Worm (Caenorhabditis elegans) whole organism, L4 larva: ENCODE data around the gene lis-1.

ENCODE experiments used
- D1046.2 ChIP-seq: fragments of 200-800 bp; sonication (Bioruptor generic); IDR thresholded peaks from 2 replicates; pipeline ENCODE4 v1.3.6; 2022; ENCODE audit warnings: missing genetic modification characterization, missing compliant biosample characterization
- F10B5.3 ChIP-seq: sonication (generic microtip); optimal IDR thresholded peaks from 2 replicates; lab custom pipeline; 2016; ENCODE audit warnings: mild to moderate bottlenecking, missing genetic modification characterization, missing compliant biosample characterization
- F26F4.8 ChIP-seq: fragments of 200-800 bp; sonication (Bioruptor generic); conservative IDR thresholded peaks from 2 replicates; pipeline ENCODE4 v1.3.6; 2022; ENCODE audit warnings: missing genetic modification characterization, missing compliant biosample characterization
- T26A8.4 ChIP-seq: fragments of 200-800 bp; sonication (Bioruptor generic); IDR thresholded peaks from 2 replicates; pipeline ENCODE4 v1.3.6; 2022; ENCODE audit warnings: missing genetic modification characterization, missing compliant biosample characterization
- Y105C5A.15 ChIP-seq: fragments of 200-800 bp; sonication (Bioruptor generic); IDR thresholded peaks from 2 replicates; pipeline ENCODE4 v1.3.6; 2022; ENCODE audit warnings: missing genetic modification characterization, missing compliant biosample characterization
- Y75B8A.6 ChIP-seq: fragments of 200-800 bp; sonication (Bioruptor generic); IDR thresholded peaks from 2 replicates; pipeline ENCODE4 v1.3.6; 2022; ENCODE audit warnings: missing genetic modification reagents, missing genetic modification characterization, missing compliant biosample characterization
- ZK337.2 ChIP-seq: fragments of 200-800 bp; sonication (Bioruptor generic); IDR thresholded peaks from 2 replicates; pipeline ENCODE4 v1.3.6; 2022; ENCODE audit warnings: missing genetic modification reagents, missing genetic modification characterization, missing compliant biosample characterization
- aha-1 ChIP-seq: fragments of 150-350 bp; peaks from one replicate; lab custom pipeline; 2014; ENCODE audit warnings: missing biosample characterization, missing genetic modification characterization
- arid-1 ChIP-seq: fragments of 200-800 bp; sonication (Bioruptor generic); conservative IDR thresholded peaks from 2 replicates; pipeline ENCODE4 v1.3.6; 2022; ENCODE audit warnings: missing genetic modification reagents, missing genetic modification characterization, missing compliant biosample characterization
- ceh-28 ChIP-seq: fragments of 150-350 bp; optimal IDR thresholded peaks from 2 replicates; lab custom pipeline; 2014; ENCODE audit warnings: missing biosample characterization, missing genetic modification reagents, missing genetic modification characterization
- ceh-32 ChIP-seq: sonication (generic microtip); optimal IDR thresholded peaks from 2 replicates; lab custom pipeline; 2016; ENCODE audit warnings: mild to moderate bottlenecking, missing genetic modification characterization, missing compliant biosample characterization; ENCODE audit not compliant: poor library complexity
- ceh-44 ChIP-seq: fragments of 200-800 bp; sonication (Bioruptor generic); IDR thresholded peaks from 2 replicates; pipeline ENCODE4 v1.3.6; 2022; ENCODE audit warnings: missing genetic modification reagents, missing genetic modification characterization, missing compliant biosample characterization
- cey-2 ChIP-seq: sonication (generic microtip); optimal IDR thresholded peaks from 3 replicates; lab custom pipeline; 2017; ENCODE audit warnings: missing genetic modification characterization, mild to moderate bottlenecking, missing compliant biosample characterization, antibody characterized with exemption, borderline replicate concordance; ENCODE audit not compliant: insufficient read depth
- ctbp-1 ChIP-seq: fragments of 200-800 bp; sonication (Bioruptor generic); IDR thresholded peaks from 2 replicates; pipeline ENCODE4 v1.3.6; 2022; ENCODE audit warnings: missing genetic modification reagents, missing genetic modification characterization, missing compliant biosample characterization
- daf-12 ChIP-seq: fragments of 150-350 bp; optimal IDR thresholded peaks from 2 replicates; lab custom pipeline; 2014; ENCODE audit warnings: missing biosample characterization, missing genetic modification reagents, missing genetic modification characterization
- daf-8 ChIP-seq: fragments of 200-800 bp; sonication (Bioruptor generic); IDR thresholded peaks from 2 replicates; pipeline ENCODE4 v1.3.6; 2022; ENCODE audit warnings: missing genetic modification characterization, missing compliant biosample characterization
- dve-1 ChIP-seq: sonication (generic microtip); optimal IDR thresholded peaks from 2 replicates; lab custom pipeline; 2017; ENCODE audit warnings: antibody characterized with exemption, mild to moderate bottlenecking, missing genetic modification characterization, missing compliant biosample characterization; ENCODE audit not compliant: insufficient read depth
- egl-27 ChIP-seq: sonication (generic microtip); optimal IDR thresholded peaks from 3 replicates; lab custom pipeline; 2017; ENCODE audit warnings: missing biosample characterization, missing genetic modification reagents, missing genetic modification characterization
- egl-43 ChIP-seq: fragments of 200-800 bp; sonication (Bioruptor generic); IDR thresholded peaks from 2 replicates; pipeline ENCODE4 v1.3.6; 2022; ENCODE audit warnings: missing genetic modification reagents, missing genetic modification characterization, missing compliant biosample characterization
- fkh-10 ChIP-seq: fragments of 150-350 bp; optimal IDR thresholded peaks from 2 replicates; lab custom pipeline; 2014; ENCODE audit warnings: missing biosample characterization, missing genetic modification reagents, missing genetic modification characterization
- jun-1 ChIP-seq: fragments of 150-350 bp; optimal IDR thresholded peaks from 2 replicates; lab custom pipeline; 2014; ENCODE audit warnings: missing biosample characterization, missing genetic modification reagents, missing genetic modification characterization
- lin-13 ChIP-seq: fragments of 150-350 bp; optimal IDR thresholded peaks from 2 replicates; lab custom pipeline; 2014; ENCODE audit warnings: missing biosample characterization, missing genetic modification reagents, missing genetic modification characterization
- lin-29 ChIP-seq: fragments of 200-800 bp; sonication (Bioruptor generic); IDR thresholded peaks from 2 replicates; pipeline ENCODE4 v1.3.6; 2022; ENCODE audit warnings: missing genetic modification reagents, missing genetic modification characterization, missing compliant biosample characterization
- lin-38 ChIP-seq: fragments of 200-800 bp; sonication (Bioruptor generic); IDR thresholded peaks from 2 replicates; pipeline ENCODE4 v1.3.6; 2022; ENCODE audit warnings: missing genetic modification reagents, missing genetic modification characterization, missing compliant biosample characterization
- lin-39 ChIP-seq: fragments of 150-350 bp; optimal IDR thresholded peaks from 2 replicates; lab custom pipeline; 2014; ENCODE audit warnings: missing biosample characterization, missing genetic modification reagents, missing genetic modification characterization
- lir-3 ChIP-seq: sonication (generic microtip); optimal IDR thresholded peaks from 2 replicates; lab custom pipeline; 2016; ENCODE audit warnings: mild to moderate bottlenecking, missing genetic modification characterization, missing compliant biosample characterization
- mdl-1 ChIP-seq, 2 experiments: fragments of 150-350 bp in 1 of 2; sonication (generic microtip) in 1 of 2; optimal IDR thresholded peaks; 2 replicates each; lab custom pipeline; 2014 to 2017; ENCODE audit warnings: missing biosample characterization in 2 of 2, missing genetic modification characterization in 2 of 2
- mes-2 ChIP-seq: sonication (generic microtip); optimal IDR thresholded peaks from 2 replicates; lab custom pipeline; 2016; ENCODE audit warnings: missing genotype, mild to moderate bottlenecking, missing genetic modification characterization, missing compliant biosample characterization; ENCODE audit not compliant: poor library complexity, severe bottlenecking
- nhr-237 ChIP-seq: sonication (generic microtip); optimal IDR thresholded peaks from 2 replicates; lab custom pipeline; 2017; ENCODE audit warnings: missing biosample characterization, missing genetic modification characterization
- nhr-41 ChIP-seq: fragments of 200-800 bp; sonication (Bioruptor generic); IDR thresholded peaks from 2 replicates; pipeline ENCODE4 v1.3.6; 2022; ENCODE audit warnings: missing genetic modification reagents, missing genetic modification characterization, missing compliant biosample characterization
- nhr-6 ChIP-seq: fragments of 150-350 bp; optimal IDR thresholded peaks from 2 replicates; lab custom pipeline; 2014; ENCODE audit warnings: missing biosample characterization, missing genetic modification characterization
- nhr-76 ChIP-seq: fragments of 150-350 bp; optimal IDR thresholded peaks from 2 replicates; lab custom pipeline; 2014; ENCODE audit warnings: missing biosample characterization, missing genetic modification characterization
- nhr-77 ChIP-seq: fragments of 150-350 bp; optimal IDR thresholded peaks from 2 replicates; lab custom pipeline; 2014; ENCODE audit warnings: missing biosample characterization, missing genetic modification characterization
- pha-4 ChIP-seq, 2 experiments: fragments of 150-350 bp in 1 of 2; fragments of 200-800 bp in 1 of 2; sonication (Bioruptor generic) in 1 of 2; IDR thresholded peaks in 1 of 2; optimal IDR thresholded peaks in 1 of 2; 2 replicates each; pipeline versions ENCODE4 v1.3.6 to Lab custom; 2014 to 2022; ENCODE audit warnings: missing genetic modification characterization in 2 of 2, missing genetic modification reagents in 2 of 2, missing biosample characterization in 1 of 2, missing compliant biosample characterization in 1 of 2
- php-3 ChIP-seq: fragments of 200-800 bp; sonication (Bioruptor generic); IDR thresholded peaks from 2 replicates; pipeline ENCODE4 v1.3.6; 2022; ENCODE audit warnings: missing genetic modification reagents, missing genetic modification characterization, missing compliant biosample characterization
- pqm-1 ChIP-seq: sonication (generic microtip); optimal IDR thresholded peaks from 2 replicates; lab custom pipeline; 2017; ENCODE audit warnings: missing biosample characterization, missing genetic modification characterization
- saeg-2 ChIP-seq: fragments of 200-800 bp; sonication (Bioruptor generic); IDR thresholded peaks from 2 replicates; pipeline ENCODE4 v1.3.6; 2022; ENCODE audit warnings: missing genetic modification reagents, missing genetic modification characterization, missing compliant biosample characterization
- sdz-12 ChIP-seq: fragments of 200-800 bp; sonication (Bioruptor generic); optimal IDR thresholded peaks from 2 replicates; lab custom pipeline; 2018; ENCODE audit warnings: mild to moderate bottlenecking, missing genetic modification characterization, missing compliant biosample characterization
- set-16 ChIP-seq: fragments of 200-800 bp; sonication (Bioruptor generic); IDR thresholded peaks from 2 replicates; pipeline ENCODE4 v1.3.6; 2022; ENCODE audit warnings: missing genetic modification reagents, missing genetic modification characterization, missing compliant biosample characterization
- skn-1 ChIP-seq: fragments of 150-350 bp; optimal IDR thresholded peaks from 2 replicates; lab custom pipeline; 2014; ENCODE audit warnings: missing biosample characterization, missing genetic modification characterization
- snpc-1.2 ChIP-seq: fragments of 200-800 bp; sonication (Bioruptor generic); IDR thresholded peaks from 2 replicates; pipeline ENCODE4 v1.3.6; 2022; ENCODE audit warnings: missing genetic modification reagents, missing genetic modification characterization, missing compliant biosample characterization
- spr-1 ChIP-seq: sonication (generic microtip); optimal IDR thresholded peaks from 2 replicates; lab custom pipeline; 2016; ENCODE audit warnings: mild to moderate bottlenecking, missing genetic modification characterization, missing compliant biosample characterization
- tag-97 ChIP-seq: fragments of 200-800 bp; sonication (Bioruptor generic); IDR thresholded peaks from 2 replicates; pipeline ENCODE4 v1.3.6; 2022; ENCODE audit warnings: missing genetic modification characterization, missing compliant biosample characterization
- unc-130 ChIP-seq: sonication (generic microtip); optimal IDR thresholded peaks from 2 replicates; lab custom pipeline; 2016; ENCODE audit warnings: missing genetic modification reagents, missing genetic modification characterization, missing compliant biosample characterization
- vab-7 ChIP-seq: fragments of 200-800 bp; sonication (Bioruptor generic); IDR thresholded peaks from 2 replicates; pipeline ENCODE4 v1.3.6; 2022; ENCODE audit warnings: missing genetic modification reagents, missing genetic modification characterization, missing compliant biosample characterization
- zag-1 ChIP-seq: fragments of 150-350 bp; optimal IDR thresholded peaks from 2 replicates; lab custom pipeline; 2014; ENCODE audit warnings: missing biosample characterization, missing genetic modification characterization
- zfp-3 ChIP-seq: fragments of 200-800 bp; sonication (Bioruptor generic); conservative IDR thresholded peaks from 2 replicates; pipeline ENCODE4 v1.3.6; 2022; ENCODE audit warnings: missing genetic modification reagents, missing genetic modification characterization, missing compliant biosample characterization
- zip-2 ChIP-seq: fragments of 150-350 bp; optimal IDR thresholded peaks from 2 replicates; lab custom pipeline; 2014; ENCODE audit warnings: missing biosample characterization, missing genetic modification characterization

Gene lis-1

DNA sequence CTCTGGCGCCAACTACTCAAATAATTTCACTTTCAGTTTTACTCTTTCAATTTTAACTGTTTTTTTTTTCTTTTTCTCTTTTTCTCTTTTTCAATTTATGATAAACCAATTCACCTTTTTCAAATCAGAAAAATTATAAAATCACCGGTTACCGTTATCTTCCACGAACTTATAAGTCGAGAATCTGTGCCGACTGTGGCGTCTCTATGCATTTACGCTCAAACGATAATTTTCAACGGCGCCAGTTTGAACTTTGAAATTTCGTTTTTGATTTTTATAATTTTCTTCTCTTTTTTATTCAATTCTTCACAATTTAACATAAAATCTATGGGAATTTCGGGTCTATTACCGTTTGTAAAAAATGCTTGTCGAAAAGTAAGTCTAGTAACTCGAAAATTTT, 46.9 kb upstream of the lis-1 start, which contains the start of gene exo-1 (continued):
- no peak for TF ChIP-seq ZK337.2
- no peak for TF ChIP-seq lin-39 (tag; lab: Kevin White, UChicago)
- no peak for TF ChIP-seq zip-2 (tag; lab: Kevin White, UChicago)
- no peak for TF ChIP-seq php-3 (GFP tag; lab: Robert Waterston, UW)
- no peak for TF ChIP-seq T26A8.4 (GFP tag; lab: Robert Waterston, UW)
- peak; percentile 25 for TF ChIP-seq lin-13 (GFP tag; lab: Kevin White, UChicago)
- no peak for TF ChIP-seq set-16 (GFP tag; lab: Robert Waterston, UW)
- TF ChIP-seq D1046.2, result 0 out of 2 replicates have a peak, but pooled peaks have one; percentile 20
- TF ChIP-seq pqm-1, result peak; percentile 52
- no peak for TF ChIP-seq Y75B8A.6 (GFP tag; lab: Robert Waterston, UW)
- no peak for TF ChIP-seq Y105C5A.15 (GFP tag; lab: Robert Waterston, UW)
- TF ChIP-seq sdz-12 (GFP tag; lab: Kevin White, UChicago), result no peak
- peak; percentile 94 for TF ChIP-seq nhr-77 (tag; lab: Kevin White, UChicago)
- peak; percentile 87 for TF ChIP-seq unc-130 (GFP tag; lab: Kevin White, UChicago)
- TF ChIP-seq lin-29, result no peak
- TF ChIP-seq daf-8 (GFP tag; lab: Robert Waterston, UW), result no peak
- no peak for TF ChIP-seq cey-2
- no peak for TF ChIP-seq daf-12 (tag; lab: Kevin White, UChicago)
- no peak for TF ChIP-seq fkh-10 (GFP tag; lab: Kevin White, UChicago)
- 0 out of 2 replicates have a peak, but pooled peaks have one; percentile 29 for TF ChIP-seq ceh-44 (GFP tag; lab: Robert Waterston, UW)
- TF ChIP-seq mes-2 (tag; lab: Kevin White, UChicago), result peak; percentile 96
- TF ChIP-seq aha-1 (tag; lab: Kevin White, UChicago), result no peak
- no peak for TF ChIP-seq arid-1 (GFP tag; lab: Robert Waterston, UW)
- TF ChIP-seq, all 104 proteins: peak for 18

DNA sequence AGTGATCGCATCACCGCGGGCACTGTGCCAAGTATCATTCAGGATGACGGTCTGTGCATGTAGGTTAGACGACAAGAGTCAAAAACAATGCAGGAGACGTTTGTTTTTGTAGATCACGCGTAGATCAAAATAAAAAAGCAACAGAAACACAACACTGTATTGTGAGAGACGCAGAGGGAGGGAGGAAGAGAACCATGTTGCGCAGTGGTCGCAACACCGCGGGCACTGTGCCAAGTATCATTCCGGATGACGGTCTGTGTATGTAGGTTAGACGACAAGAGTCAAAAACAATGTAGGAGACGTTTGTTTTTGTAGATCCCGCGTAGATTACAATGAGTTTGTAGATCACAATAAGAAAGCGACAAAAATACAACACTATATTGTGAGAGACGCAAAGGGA, 42.5 kb upstream of the lis-1 start:
- TF ChIP-seq lin-38 (no peak), ceh-28 (tag; lab: Kevin White, UChicago) (no peak), lir-3 (tag; lab: Kevin White, UChicago) (no peak), set-16 (GFP tag; lab: Robert Waterston, UW) (no peak), lin-29 (no peak), tag-97 (GFP tag; lab: Robert Waterston, UW) (no peak), spr-1 (tag; lab: Kevin White, UChicago) (no peak), egl-27 (tag; lab: Kevin White, UChicago) (no peak), dve-1 (no peak), pqm-1 (no peak)

DNA sequence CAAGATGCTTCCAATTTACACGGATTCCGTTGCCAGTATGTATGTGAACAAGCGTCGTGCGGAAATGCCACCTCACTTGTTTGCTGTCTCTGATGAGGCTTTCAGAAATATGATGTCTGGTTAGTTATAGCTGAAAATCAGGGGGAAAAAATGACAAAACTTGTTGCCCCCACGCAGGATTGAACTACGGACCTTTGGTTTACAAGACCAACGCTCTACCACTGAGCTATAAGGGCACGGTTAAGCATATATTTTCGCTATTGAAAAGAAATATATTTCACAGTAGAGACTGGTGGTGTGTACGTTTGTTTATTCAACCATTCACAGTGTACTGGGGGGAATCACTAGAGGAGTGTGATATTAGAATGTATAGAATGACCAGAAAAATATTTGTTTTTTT, 34.7 kb upstream of the lis-1 start:
- no peak for TF ChIP-seq F10B5.3 (tag; lab: Kevin White, UChicago)
- no peak for TF ChIP-seq nhr-237 (tag; lab: Kevin White, UChicago)
- no peak for TF ChIP-seq daf-12 (tag; lab: Kevin White, UChicago)
- TF ChIP-seq pha-4 (GFP tag; IDR thresholded peaks at IDR 0.05; lab: Robert Waterston, UW), result 0 out of 2 replicates have a peak, but pooled peaks have one; percentile 31
- no peak for TF ChIP-seq pha-4 (tag; optimal IDR thresholded peaks at IDR 0.05; lab: Kevin White, UChicago)
- no peak for TF ChIP-seq mdl-1 (tag; optimal IDR thresholded peaks at IDR 0.05; lab: Kevin White, UChicago)
- TF ChIP-seq nhr-76 (tag; lab: Kevin White, UChicago), result no peak
- no peak for TF ChIP-seq nhr-41 (GFP tag; lab: Robert Waterston, UW)
- no peak for TF ChIP-seq jun-1 (tag; lab: Kevin White, UChicago)
- no peak for TF ChIP-seq ctbp-1
- TF ChIP-seq ceh-32, result no peak
- no peak; the same call in 1 of the 2 replicates for TF ChIP-seq egl-43 (GFP tag; lab: Robert Waterston, UW)
- no peak for TF ChIP-seq skn-1
- TF ChIP-seq F26F4.8 (GFP tag; lab: Robert Waterston, UW), result 0 out of 2 replicates have a peak, but pooled peaks have one; percentile 31
- peak; percentile 62; the same call in 1 of the 2 replicates for TF ChIP-seq vab-7 (GFP tag; lab: Robert Waterston, UW)
- TF ChIP-seq snpc-1.2 (GFP tag; lab: Robert Waterston, UW), result 0 out of 2 replicates have a peak, but pooled peaks have one; percentile 33
- TF ChIP-seq saeg-2 (GFP tag; lab: Robert Waterston, UW), result no peak
- no peak for TF ChIP-seq zfp-3 (GFP tag; lab: Robert Waterston, UW)
- TF ChIP-seq pqm-1, result no peak
- TF ChIP-seq nhr-6, result no peak
- TF ChIP-seq ZK337.2, result no peak
- TF ChIP-seq zag-1 (tag; lab: Kevin White, UChicago), result no peak
